Worm (Caenorhabditis elegans) whole organism, mixed stage, embryonic: ENCODE measurements around the gene ZK1248.5.
A peak's percentile ranks its signal among the peaks of the same experiment; 100 is the strongest.

ENCODE experiments used
- M03D4.4 ChIP-seq: sonication (generic microtip); optimal IDR thresholded peaks from 2 replicates; lab custom pipeline; 2017; ENCODE audit warnings: mild to moderate bottlenecking, missing genetic modification characterization, missing compliant biosample characterization
- blmp-1 ChIP-seq: fragments of 150-350 bp; optimal IDR thresholded peaks from 2 replicates; lab custom pipeline; 2014; ENCODE audit warnings: missing biosample characterization, missing genetic modification characterization
- ceh-43 ChIP-seq: fragments of 200-800 bp; sonication (Bioruptor generic); optimal IDR thresholded peaks from 2 replicates; lab custom pipeline; 2018; ENCODE audit warnings: mild to moderate bottlenecking, missing genetic modification characterization, moderate library complexity, missing compliant biosample characterization
- ceh-83 ChIP-seq: fragments of 200-800 bp; sonication (Bioruptor generic); optimal IDR thresholded peaks from 2 replicates; lab custom pipeline; 2018; ENCODE audit warnings: mild to moderate bottlenecking, missing genetic modification characterization, missing compliant biosample characterization
- ces-1 ChIP-seq: fragments of 150-350 bp; optimal IDR thresholded peaks from 2 replicates; lab custom pipeline; 2014; ENCODE audit warnings: missing biosample characterization, missing genetic modification reagents, missing genetic modification characterization
- cnd-1 ChIP-seq: fragments of 200-800 bp; sonication (Bioruptor generic); optimal IDR thresholded peaks from 2 replicates; lab custom pipeline; 2018; ENCODE audit warnings: mild to moderate bottlenecking, missing genetic modification characterization, missing compliant biosample characterization
- drap-1 ChIP-seq: fragments of 200-800 bp; sonication (Bioruptor generic); optimal IDR thresholded peaks from 3 replicates; lab custom pipeline; 2018; ENCODE audit warnings: mild to moderate bottlenecking, missing genetic modification characterization, missing compliant biosample characterization
- elt-1 ChIP-seq: sonication (generic microtip); optimal IDR thresholded peaks from 2 replicates; lab custom pipeline; 2017; ENCODE audit warnings: missing genetic modification characterization, mild to moderate bottlenecking, missing compliant biosample characterization, antibody characterized with exemption, moderate library complexity, borderline replicate concordance; ENCODE audit not compliant: insufficient read depth
- elt-3 ChIP-seq: fragments of 150-350 bp; optimal IDR thresholded peaks from 2 replicates; lab custom pipeline; 2014; ENCODE audit warnings: missing biosample characterization, missing genetic modification characterization
- flh-1 ChIP-seq: fragments of 200-800 bp; sonication (Bioruptor generic); optimal IDR thresholded peaks from 2 replicates; lab custom pipeline; 2018; ENCODE audit warnings: mild to moderate bottlenecking, missing genetic modification characterization, moderate library complexity, missing compliant biosample characterization
- ham-2 ChIP-seq: fragments of 200-800 bp; sonication (Bioruptor generic); optimal IDR thresholded peaks from 2 replicates; lab custom pipeline; 2018; ENCODE audit warnings: mild to moderate bottlenecking, missing genetic modification characterization, missing compliant biosample characterization
- hlh-1 ChIP-seq: fragments of 150-350 bp; optimal IDR thresholded peaks from 2 replicates; lab custom pipeline; 2014; ENCODE audit warnings: missing biosample characterization, missing genetic modification reagents, missing genetic modification characterization
- lin-32 ChIP-seq: fragments of 200-800 bp; sonication (Bioruptor generic); optimal IDR thresholded peaks from 2 replicates; lab custom pipeline; 2018; ENCODE audit warnings: mild to moderate bottlenecking, missing genetic modification characterization, missing compliant biosample characterization
- lsy-2 ChIP-seq: fragments of 150-350 bp; optimal IDR thresholded peaks from 2 replicates; lab custom pipeline; 2014; ENCODE audit warnings: missing biosample characterization, missing genetic modification characterization
- mab-5 ChIP-seq: fragments of 150-350 bp; optimal IDR thresholded peaks from 2 replicates; lab custom pipeline; 2014; ENCODE audit warnings: missing biosample characterization, missing genetic modification characterization
- mls-2 ChIP-seq: sonication (generic microtip); optimal IDR thresholded peaks from 2 replicates; lab custom pipeline; 2016; ENCODE audit warnings: mild to moderate bottlenecking, missing genetic modification characterization, moderate library complexity, missing compliant biosample characterization
- nhr-2 ChIP-seq: fragments of 150-350 bp; optimal IDR thresholded peaks from 2 replicates; lab custom pipeline; 2014; ENCODE audit warnings: missing biosample characterization, missing genetic modification characterization
- nhr-237 ChIP-seq: fragments of 150-350 bp; optimal IDR thresholded peaks from 2 replicates; lab custom pipeline; 2014; ENCODE audit warnings: missing biosample characterization, missing genetic modification characterization
- nhr-28 ChIP-seq: fragments of 150-350 bp; optimal IDR thresholded peaks from 2 replicates; lab custom pipeline; 2014; ENCODE audit warnings: missing biosample characterization, missing genetic modification characterization
- nhr-76 ChIP-seq: sonication (generic microtip); optimal IDR thresholded peaks from 2 replicates; lab custom pipeline; 2017; ENCODE audit warnings: missing biosample characterization, missing genetic modification characterization
- pha-4 ChIP-seq: fragments of 150-350 bp; optimal IDR thresholded peaks from 2 replicates; lab custom pipeline; 2018; ENCODE audit warnings: missing biosample characterization, missing genetic modification reagents, missing genetic modification characterization
- snpc-4 ChIP-seq: fragments of 150-350 bp; optimal IDR thresholded peaks from 2 replicates; lab custom pipeline; 2014; ENCODE audit warnings: missing biosample characterization, missing genetic modification characterization
- sptf-1 ChIP-seq: sonication (generic microtip); optimal IDR thresholded peaks from 2 replicates; lab custom pipeline; 2017; ENCODE audit warnings: mild to moderate bottlenecking, missing genetic modification characterization, moderate library complexity, missing compliant biosample characterization
- tbx-8 ChIP-seq: fragments of 200-800 bp; sonication (Bioruptor generic); optimal IDR thresholded peaks from 2 replicates; lab custom pipeline; 2018; ENCODE audit warnings: mild to moderate bottlenecking, missing genetic modification characterization, moderate library complexity, missing compliant biosample characterization
- unc-120 ChIP-seq: sonication (generic microtip); optimal IDR thresholded peaks from 2 replicates; lab custom pipeline; 2017; ENCODE audit warnings: missing genetic modification characterization, missing compliant biosample characterization; ENCODE audit not compliant: poor library complexity, severe bottlenecking
- unc-39 ChIP-seq: fragments of 150-350 bp; optimal IDR thresholded peaks from 2 replicates; lab custom pipeline; 2014; ENCODE audit warnings: missing biosample characterization, missing genetic modification characterization
- unc-62 ChIP-seq: fragments of 150-350 bp; optimal IDR thresholded peaks from 2 replicates; lab custom pipeline; 2014; ENCODE audit warnings: missing biosample characterization, missing genetic modification reagents, missing genetic modification characterization
- zip-8 ChIP-seq: fragments of 150-350 bp; optimal IDR thresholded peaks from 2 replicates; lab custom pipeline; 2014; ENCODE audit warnings: missing biosample characterization, missing genetic modification characterization
- ztf-11 ChIP-seq: fragments of 150-350 bp; optimal IDR thresholded peaks from 2 replicates; lab custom pipeline; 2014; ENCODE audit warnings: missing biosample characterization, missing genetic modification characterization

The ZK1248.5 gene

ce11 chrII:5781935-5782921 lies 28.1 kb upstream of the ZK1248.5 start, which contains the start of gene K05F1.6 (continued):
- TF ChIP-seq ces-1 (GFP tag; lab: Kevin White, UChicago) (no peak), lsy-2 (no peak), mab-5 (tag; lab: Kevin White, UChicago) (no peak), unc-120 (tag; lab: Kevin White, UChicago) (peak; percentile 89), drap-1 (peak; percentile 69)
- TF ChIP-seq, all 35 proteins: peak for 17

- no peak for TF ChIP-seq nhr-28 (tag; lab: Kevin White, UChicago)
- TF ChIP-seq snpc-4, result no peak
- TF ChIP-seq lin-32 (GFP tag; lab: Kevin White, UChicago), result no peak
- TF ChIP-seq nhr-237 (tag; lab: Kevin White, UChicago), result no peak
- TF ChIP-seq zip-8 (tag; lab: Kevin White, UChicago), result no peak
- no peak for TF ChIP-seq cnd-1 (tag; lab: Kevin White, UChicago)
- no peak for TF ChIP-seq unc-120 (tag; lab: Kevin White, UChicago)
- TF ChIP-seq ceh-83 (GFP tag; lab: Kevin White, UChicago), result no peak
Measured at ce11 chrII:5785504-5785903, 24.8 kb upstream of the ZK1248.5 start.

ce11 chrII:5788815-5789214 lies 21.5 kb upstream of the ZK1248.5 start, which contains the start of gene K05F1.13:
Gene K05F1.13, plus strand, starts transcription at chrII:5789115.
- TF ChIP-seq nhr-237 (tag; lab: Kevin White, UChicago), result no peak
- TF ChIP-seq nhr-28 (tag; lab: Kevin White, UChicago), result no peak
- no peak for TF ChIP-seq drap-1
- TF ChIP-seq blmp-1, result no peak
- no peak for TF ChIP-seq flh-1 (GFP tag; lab: Kevin White, UChicago)
- no peak for TF ChIP-seq mab-5 (tag; lab: Kevin White, UChicago)
- TF ChIP-seq sptf-1 (tag; lab: Kevin White, UChicago), result no peak
- TF ChIP-seq ztf-11, result no peak
- TF ChIP-seq ceh-43, result no peak
- TF ChIP-seq nhr-76 (tag; lab: Kevin White, UChicago), result no peak
- TF ChIP-seq ces-1 (GFP tag; lab: Kevin White, UChicago), result no peak
- no peak for TF ChIP-seq pha-4 (tag; lab: Kevin White, UChicago)
- no peak for TF ChIP-seq unc-120 (tag; lab: Kevin White, UChicago)
- no peak for TF ChIP-seq ham-2 (GFP tag; lab: Kevin White, UChicago)
- no peak for TF ChIP-seq unc-39

DNA sequence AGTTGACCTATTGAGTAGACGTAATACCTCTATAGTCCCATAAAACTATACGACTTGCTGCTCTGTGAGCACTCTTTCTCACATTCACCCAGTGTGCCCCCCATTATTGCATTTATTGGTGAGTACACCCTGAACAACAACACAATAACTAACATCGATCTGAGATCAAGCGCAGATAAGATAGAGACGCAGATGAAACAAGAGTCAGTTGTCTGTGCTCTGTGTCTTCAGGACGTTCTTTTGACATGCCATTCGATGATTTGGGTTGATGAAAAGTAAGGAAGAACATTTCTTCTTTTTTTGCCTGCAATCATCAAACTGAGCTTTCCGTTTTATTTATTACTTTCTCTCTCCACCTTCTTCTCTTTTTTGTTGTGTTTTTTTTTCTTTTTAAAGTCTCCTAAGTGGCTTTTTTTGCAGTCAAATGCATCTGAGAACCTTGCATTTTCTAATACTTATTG lies 20.0 kb upstream of the ZK1248.5 start, which contains the start of gene lect-2:
TSS of gene lect-2 (plus strand) at position 411 of the 461 bp plus-strand sequence.
- no peak for TF ChIP-seq nhr-28 (tag; lab: Kevin White, UChicago)
- TF ChIP-seq ham-2 (GFP tag; lab: Kevin White, UChicago), result no peak
- TF ChIP-seq sptf-1 (tag; lab: Kevin White, UChicago), result no peak
- peak; percentile 35 for TF ChIP-seq nhr-2 (tag; lab: Kevin White, UChicago)
- no peak for TF ChIP-seq lin-32 (GFP tag; lab: Kevin White, UChicago)
- TF ChIP-seq unc-120 (tag; lab: Kevin White, UChicago), result peak; percentile 6
- TF ChIP-seq drap-1, result no peak
- TF ChIP-seq blmp-1, result no peak
- peak; percentile 84 for TF ChIP-seq elt-1 (tag; lab: Kevin White, UChicago)
- TF ChIP-seq ces-1 (GFP tag; lab: Kevin White, UChicago), result no peak
- TF ChIP-seq cnd-1 (tag; lab: Kevin White, UChicago), result no peak
- TF ChIP-seq flh-1 (GFP tag; lab: Kevin White, UChicago), result no peak
- no peak for TF ChIP-seq ztf-11
- no peak for TF ChIP-seq nhr-76 (tag; lab: Kevin White, UChicago)
- TF ChIP-seq pha-4 (tag; lab: Kevin White, UChicago), result no peak
- TF ChIP-seq mls-2 (tag; lab: Kevin White, UChicago), result no peak
- peak; percentile 28 for TF ChIP-seq unc-62 (GFP tag; lab: Kevin White, UChicago)
- TF ChIP-seq hlh-1 (tag; lab: Kevin White, UChicago), result peak; percentile 94

DNA sequence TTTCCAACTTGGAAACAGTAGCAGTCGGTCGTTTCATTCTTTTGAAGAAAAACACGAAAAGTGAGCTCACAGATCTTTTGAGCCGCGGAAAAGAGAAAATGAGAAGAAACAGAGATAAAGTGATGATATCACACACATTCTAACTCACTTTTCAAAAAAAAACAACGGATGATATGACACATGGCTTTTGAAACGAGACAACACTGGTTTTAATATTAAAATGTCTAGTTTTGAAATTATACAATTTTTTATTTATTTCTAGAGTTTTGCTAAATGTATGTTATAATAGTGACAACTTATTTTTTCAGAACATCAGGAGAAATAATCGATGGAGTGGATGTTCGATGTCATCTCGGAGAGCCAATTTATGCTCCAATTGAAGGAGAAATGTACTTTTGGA lies 17.8 kb upstream of the ZK1248.5 start, which contains the start of gene K05F1.14:
TSS of gene K05F1.14 (minus strand) at position 101 of the 400 bp plus-strand sequence.
- no peak for TF ChIP-seq elt-3 (tag; lab: Kevin White, UChicago)
- no peak for TF ChIP-seq nhr-2 (tag; lab: Kevin White, UChicago)
- no peak for TF ChIP-seq ceh-43
- no peak for TF ChIP-seq M03D4.4 (tag; lab: Kevin White, UChicago)
- TF ChIP-seq tbx-8 (GFP tag; lab: Kevin White, UChicago), result no peak
- TF ChIP-seq mab-5 (tag; lab: Kevin White, UChicago), result no peak
